Worm (Caenorhabditis elegans) whole organism, L3 larva: Measurements from ENCODE around the gene mcm-10.

ENCODE experiments used
- ZK546.5 ChIP-seq: sonication (generic microtip); optimal IDR thresholded peaks from 2 replicates; lab custom pipeline; 2017; ENCODE audit warnings: missing biosample characterization, missing genetic modification characterization
- ceh-16 ChIP-seq: sonication (generic microtip); optimal IDR thresholded peaks from 2 replicates; lab custom pipeline; 2017; ENCODE audit warnings: missing biosample characterization, missing genetic modification characterization
- egl-27 ChIP-seq: sonication (generic microtip); optimal IDR thresholded peaks from 4 replicates; lab custom pipeline; 2017; ENCODE audit warnings: missing biosample characterization, missing genetic modification reagents, missing genetic modification characterization
- fkh-10 ChIP-seq: sonication (generic microtip); optimal IDR thresholded peaks from 2 replicates; lab custom pipeline; 2017; ENCODE audit warnings: missing biosample characterization, missing genetic modification reagents, missing genetic modification characterization
- lin-15B ChIP-seq: fragments of 150-350 bp; optimal IDR thresholded peaks from 2 replicates; lab custom pipeline; 2014; ENCODE audit warnings: missing biosample characterization, missing genetic modification characterization
- nfya-1 ChIP-seq: sonication (generic microtip); optimal IDR thresholded peaks from 2 replicates; lab custom pipeline; 2017; ENCODE audit warnings: missing genetic modification characterization, mild to moderate bottlenecking, missing compliant biosample characterization, antibody characterized with exemption, moderate library complexity; ENCODE audit not compliant: insufficient read depth
- skn-1 ChIP-seq: fragments of 150-350 bp; optimal IDR thresholded peaks from 2 replicates; lab custom pipeline; 2014; ENCODE audit warnings: missing biosample characterization, missing genetic modification characterization
- snpc-4 ChIP-seq: fragments of 150-350 bp; optimal IDR thresholded peaks from 2 replicates; lab custom pipeline; 2014; ENCODE audit warnings: missing biosample characterization, missing genetic modification characterization
- tbx-2 ChIP-seq: sonication (generic microtip); optimal IDR thresholded peaks from 2 replicates; lab custom pipeline; 2016; ENCODE audit warnings: mild to moderate bottlenecking, missing genetic modification characterization, missing compliant biosample characterization
- unc-62 ChIP-seq: fragments of 150-350 bp; sonication (generic microtip); optimal IDR thresholded peaks from 4 replicates; lab custom pipeline; 2014; ENCODE audit warnings: missing biosample characterization, missing genetic modification reagents, missing genetic modification characterization
- zag-1 ChIP-seq: fragments of 150-350 bp; optimal IDR thresholded peaks from 2 replicates; lab custom pipeline; 2014; ENCODE audit warnings: missing biosample characterization, missing genetic modification characterization

ce11 chrIII:11353499-11353898 is 36.1 kb downstream of the mcm-10 start:
- no peak for TF ChIP-seq zag-1
- TF ChIP-seq ZK546.5 (tag; lab: Kevin White, UChicago), result no peak
- no peak for TF ChIP-seq egl-27 (tag; lab: Kevin White, UChicago)
- TF ChIP-seq ceh-16 (tag; lab: Kevin White, UChicago), result no peak
- TF ChIP-seq nfya-1 (tag; lab: Kevin White, UChicago), result peak; percentile 25
- no peak for TF ChIP-seq snpc-4 (tag; lab: Kevin White, UChicago)
- TF ChIP-seq fkh-10 (GFP tag; lab: Kevin White, UChicago), result no peak
- no peak for TF ChIP-seq skn-1 (tag; lab: Kevin White, UChicago)
- TF ChIP-seq lin-15B, result no peak
- TF ChIP-seq unc-62 (GFP tag; lab: Kevin White, UChicago), result no peak
- no peak for TF ChIP-seq tbx-2
